Worm (Caenorhabditis elegans) whole organism, L2 larva: ENCODE measurements around the gene pole-4.

Experiments
- C34F6.9 ChIP-seq: fragments of 150-350 bp; optimal IDR thresholded peaks from 2 replicates; lab custom pipeline; 2014; ENCODE audit warnings: missing biosample characterization, missing genetic modification characterization
- R02D3.7 ChIP-seq: fragments of 150-350 bp; optimal IDR thresholded peaks from 2 replicates; lab custom pipeline; 2014; ENCODE audit warnings: missing biosample characterization, missing genetic modification characterization
- Y55F3AM.14 ChIP-seq: fragments of 200-800 bp; sonication (Bioruptor generic); optimal IDR thresholded peaks from 2 replicates; lab custom pipeline; 2018; ENCODE audit warnings: mild to moderate bottlenecking, missing genetic modification characterization, missing compliant biosample characterization
- ZK546.5 ChIP-seq: sonication (generic microtip); optimal IDR thresholded peaks from 2 replicates; lab custom pipeline; 2017; ENCODE audit warnings: missing biosample characterization, missing genetic modification characterization
- alr-1 ChIP-seq: fragments of 150-350 bp; optimal IDR thresholded peaks from 2 replicates; lab custom pipeline; 2014; ENCODE audit warnings: missing biosample characterization, missing genetic modification characterization
- aly-2 ChIP-seq: fragments of 150-350 bp; optimal IDR thresholded peaks from 2 replicates; lab custom pipeline; 2014; ENCODE audit warnings: missing biosample characterization, missing genetic modification characterization
- ama-1 ChIP-seq: fragments of 150-350 bp; optimal IDR thresholded peaks from 2 replicates; lab custom pipeline; 2018; ENCODE audit warnings: inconsistent platforms
- ceh-16 ChIP-seq: fragments of 150-350 bp; optimal IDR thresholded peaks from 2 replicates; lab custom pipeline; 2014; ENCODE audit warnings: missing biosample characterization, missing genetic modification characterization
- ceh-82 ChIP-seq: fragments of 150-350 bp; optimal IDR thresholded peaks from 2 replicates; lab custom pipeline; 2014; ENCODE audit warnings: missing biosample characterization, missing genetic modification characterization
- crh-2 ChIP-seq: sonication (generic microtip); optimal IDR thresholded peaks from 2 replicates; lab custom pipeline; 2017; ENCODE audit warnings: missing biosample characterization, missing genetic modification characterization
- elt-3 ChIP-seq: sonication (generic microtip); optimal IDR thresholded peaks from 2 replicates; lab custom pipeline; 2017; ENCODE audit warnings: missing biosample characterization, missing genetic modification characterization
- fos-1 ChIP-seq: fragments of 150-350 bp; optimal IDR thresholded peaks from 2 replicates; lab custom pipeline; 2014; ENCODE audit warnings: missing biosample characterization, missing genetic modification characterization
- gmeb-1 ChIP-seq: fragments of 150-350 bp; optimal IDR thresholded peaks from 2 replicates; lab custom pipeline; 2014; ENCODE audit warnings: missing biosample characterization, missing genetic modification characterization
- lin-13 ChIP-seq: fragments of 150-350 bp; optimal IDR thresholded peaks from 2 replicates; lab custom pipeline; 2014; ENCODE audit warnings: missing biosample characterization, missing genetic modification reagents, missing genetic modification characterization
- lin-39 ChIP-seq: fragments of 150-350 bp; optimal IDR thresholded peaks from 2 replicates; lab custom pipeline; 2014; ENCODE audit warnings: missing biosample characterization, missing genetic modification reagents, missing genetic modification characterization
- lsy-2 ChIP-seq, 2 experiments: fragments of 150-350 bp in 1 of 2; sonication (generic microtip) in 1 of 2; optimal IDR thresholded peaks; 2 replicates each; lab custom pipeline; 2014 to 2017; ENCODE audit warnings: missing biosample characterization in 2 of 2, missing genetic modification characterization in 2 of 2
- mbf-1 ChIP-seq: sonication (generic microtip); optimal IDR thresholded peaks from 2 replicates; lab custom pipeline; 2017; ENCODE audit warnings: missing biosample characterization, missing genetic modification characterization
- mdl-1 ChIP-seq, 2 experiments: fragments of 150-350 bp in 1 of 2; sonication (generic microtip) in 1 of 2; optimal IDR thresholded peaks; 2 replicates each; lab custom pipeline; 2017; ENCODE audit warnings: missing biosample characterization in 2 of 2, missing genetic modification characterization in 2 of 2
- nhr-10 ChIP-seq: sonication (generic microtip); optimal IDR thresholded peaks from 2 replicates; lab custom pipeline; 2017; ENCODE audit warnings: missing biosample characterization, missing genetic modification characterization
- nhr-129 ChIP-seq: fragments of 150-350 bp; optimal IDR thresholded peaks from 2 replicates; lab custom pipeline; 2014; ENCODE audit warnings: missing biosample characterization, missing genetic modification characterization
- nhr-23 ChIP-seq: fragments of 150-350 bp; optimal IDR thresholded peaks from 2 replicates; lab custom pipeline; 2014; ENCODE audit warnings: missing biosample characterization, missing genetic modification reagents, missing genetic modification characterization
- nhr-25 ChIP-seq: fragments of 150-350 bp; sonication (generic microtip); optimal IDR thresholded peaks from 3 replicates; lab custom pipeline; 2014; ENCODE audit warnings: missing biosample characterization, missing genetic modification characterization
- nhr-6 ChIP-seq: fragments of 150-350 bp; optimal IDR thresholded peaks from 2 replicates; lab custom pipeline; 2014; ENCODE audit warnings: missing biosample characterization, missing genetic modification characterization
- nhr-77 ChIP-seq: fragments of 150-350 bp; optimal IDR thresholded peaks from 2 replicates; lab custom pipeline; 2014; ENCODE audit warnings: missing biosample characterization, missing genetic modification characterization
- peb-1 ChIP-seq: fragments of 150-350 bp; optimal IDR thresholded peaks from 2 replicates; lab custom pipeline; 2014; ENCODE audit warnings: missing biosample characterization, missing genetic modification characterization
- skn-1 ChIP-seq: sonication (generic microtip); optimal IDR thresholded peaks from 2 replicates; lab custom pipeline; 2017; ENCODE audit warnings: missing biosample characterization, missing genetic modification characterization
- sma-3 ChIP-seq: sonication (generic microtip); optimal IDR thresholded peaks from 2 replicates; lab custom pipeline; 2016; ENCODE audit warnings: missing genetic modification reagents, missing genetic modification characterization, missing compliant biosample characterization
- sma-9 ChIP-seq, 2 experiments: fragments of 150-350 bp in 1 of 2; sonication (generic microtip) in 1 of 2; optimal IDR thresholded peaks; 2 replicates each; lab custom pipeline; 2014 to 2016; ENCODE audit warnings: missing genetic modification characterization in 2 of 2, mild to moderate bottlenecking in 1 of 2, missing biosample characterization in 1 of 2, missing compliant biosample characterization in 1 of 2, missing genetic modification reagents in 1 of 2, moderate library complexity in 1 of 2
- snpc-4 ChIP-seq: fragments of 150-350 bp; optimal IDR thresholded peaks from 2 replicates; lab custom pipeline; 2014; ENCODE audit warnings: missing biosample characterization, missing genetic modification characterization
- unc-39 ChIP-seq: fragments of 150-350 bp; optimal IDR thresholded peaks from 2 replicates; lab custom pipeline; 2014; ENCODE audit warnings: missing biosample characterization, missing genetic modification characterization
- unc-55 ChIP-seq: fragments of 150-350 bp; sonication (generic microtip); optimal IDR thresholded peaks from 3 replicates; lab custom pipeline; 2014; ENCODE audit warnings: missing biosample characterization, missing genetic modification reagents, missing genetic modification characterization
- unc-62 ChIP-seq: fragments of 150-350 bp; optimal IDR thresholded peaks from 2 replicates; lab custom pipeline; 2014; ENCODE audit warnings: missing biosample characterization, missing genetic modification reagents, missing genetic modification characterization
- ztf-11 ChIP-seq: sonication (generic microtip); optimal IDR thresholded peaks from 2 replicates; lab custom pipeline; 2017; ENCODE audit warnings: missing biosample characterization, missing genetic modification characterization
- ztf-4 ChIP-seq: fragments of 150-350 bp; optimal IDR thresholded peaks from 2 replicates; lab custom pipeline; 2014; ENCODE audit warnings: missing biosample characterization, missing genetic modification characterization

Gene pole-4

ce11 chrII:14969320-14969950 is at the start of gene pole-4, which contains the start of the genes nsun-5 and metl-2:
pole-4 (minus strand) TSS chrII:14969354.
nsun-5 (plus strand) TSS chrII:14969617.
metl-2 (plus strand) TSS chrII:14969900.
- TF ChIP-seq nhr-25 (peak; percentile 1), nhr-23 (tag; lab: Kevin White, UChicago) (no peak), crh-2 (tag; lab: Kevin White, UChicago) (peak; percentile 27), snpc-4 (tag; lab: Kevin White, UChicago) (peak; percentile 55), lin-13 (GFP tag; lab: Kevin White, UChicago) (peak; percentile 39), C34F6.9 (tag; lab: Kevin White, UChicago) (peak; percentile 71), gmeb-1 (tag; lab: Kevin White, UChicago) (peak; percentile 74), unc-55 (GFP tag; lab: Kevin White, UChicago) (peak; percentile 78), ceh-82 (no peak), skn-1 (no peak), lsy-2 (tag; optimal IDR thresholded peaks at IDR 0.05; lab: Kevin White, UChicago) (peak in 1 of 2 experiments; percentile 73), mbf-1 (tag; lab: Kevin White, UChicago) (no peak), fos-1 (peak; percentile 7)
- TF ChIP-seq, all 48 proteins: peak for 9

ce11 chrII:15018923-15019322 is 49.8 kb upstream of the pole-4 start, which contains the start of gene Y53F4B.12:
Y53F4B.12 (plus strand) TSS chrII:15019223.
- TF ChIP-seq peb-1 (tag; lab: Kevin White, UChicago) (no peak), elt-3 (tag; lab: Kevin White, UChicago) (no peak), ceh-16 (no peak), lsy-2 (tag; optimal IDR thresholded peaks at IDR 0.05; lab: Kevin White, UChicago) (no peak), sma-9 (GFP tag; optimal IDR thresholded peaks at IDR 0.05; lab: Kevin White, UChicago) (no peak), sma-9 (tag; optimal IDR thresholded peaks at IDR 0.05; lab: Kevin White, UChicago) (no peak), nhr-129 (tag; lab: Kevin White, UChicago) (no peak), nhr-25 (no peak), mbf-1 (tag; lab: Kevin White, UChicago) (no peak), gmeb-1 (tag; lab: Kevin White, UChicago) (no peak)
- TF ChIP-seq, all 48 proteins: peak for 0

ce11 chrII:15015669-15016068 is 46.5 kb upstream of the pole-4 start:
- TF ChIP-seq peb-1 (tag; lab: Kevin White, UChicago) (no peak), lin-39 (no peak), ceh-82 (no peak), unc-39 (no peak), nhr-10 (tag; lab: Kevin White, UChicago) (no peak), nhr-77 (tag; lab: Kevin White, UChicago) (no peak), gmeb-1 (tag; lab: Kevin White, UChicago) (no peak), lsy-2 (tag; optimal IDR thresholded peaks at IDR 0.05; lab: Kevin White, UChicago) (no peak), nhr-6 (tag; lab: Kevin White, UChicago) (no peak), mdl-1 (tag; optimal IDR thresholded peaks at IDR 0.05; lab: Kevin White, UChicago) (no peak), alr-1 (no peak), ZK546.5 (tag; lab: Kevin White, UChicago) (no peak), sma-9 (GFP tag; optimal IDR thresholded peaks at IDR 0.05; lab: Kevin White, UChicago) (no peak), sma-9 (tag; optimal IDR thresholded peaks at IDR 0.05; lab: Kevin White, UChicago) (no peak), skn-1 (no peak), unc-62 (no peak), elt-3 (tag; lab: Kevin White, UChicago) (no peak)

ce11 chrII:15014380-15014779 is 45.2 kb upstream of the pole-4 start, which contains the start of gene Y53F4B.51:
Y53F4B.51 (minus strand) TSS chrII:15014442.
- TF ChIP-seq gmeb-1 (tag; lab: Kevin White, UChicago) (no peak), nhr-25 (no peak), nhr-129 (tag; lab: Kevin White, UChicago) (no peak), mbf-1 (tag; lab: Kevin White, UChicago) (no peak), alr-1 (no peak), R02D3.7 (tag; lab: Kevin White, UChicago) (no peak), Y55F3AM.14 (GFP tag; lab: Kevin White, UChicago) (no peak), aly-2 (tag; lab: Kevin White, UChicago) (no peak), sma-3 (GFP tag; lab: Kevin White, UChicago) (no peak), ZK546.5 (tag; lab: Kevin White, UChicago) (no peak), nhr-77 (tag; lab: Kevin White, UChicago) (no peak), ztf-11 (tag; lab: Kevin White, UChicago) (no peak), ceh-82 (no peak), ama-1 (no peak), crh-2 (tag; lab: Kevin White, UChicago) (no peak), ceh-16 (no peak), unc-55 (GFP tag; lab: Kevin White, UChicago) (no peak), sma-9 (GFP tag; optimal IDR thresholded peaks at IDR 0.05; lab: Kevin White, UChicago) (no peak), sma-9 (tag; optimal IDR thresholded peaks at IDR 0.05; lab: Kevin White, UChicago) (no peak), ztf-4 (tag; lab: Kevin White, UChicago) (no peak)
- TF ChIP-seq, all 48 proteins: peak for 0
